Fruit fly (Drosophila melanogaster) whole organism, embryonic: ENCODE data around the gene zen2.

Experiments
- Atf-2 ChIP-seq: fragments of 200-800 bp; sonication (Bioruptor generic); optimal IDR thresholded peaks from 2 replicates; lab custom pipeline; 2016; ENCODE audit warnings: missing biosample characterization, missing genetic modification characterization
- Blimp-1 ChIP-seq: fragments of 200-800 bp; sonication (Bioruptor generic); optimal IDR thresholded peaks from 3 replicates; lab custom pipeline; 2018; ENCODE audit warnings: missing biosample characterization, missing genetic modification characterization, mild to moderate bottlenecking, moderate library complexity, missing genetic modification reagents
- CG12659 ChIP-seq: fragments of 200-800 bp; sonication (Bioruptor generic); optimal IDR thresholded peaks from 3 replicates; lab custom pipeline; 2017; ENCODE audit warnings: mild to moderate bottlenecking, missing biosample characterization, missing genetic modification reagents, missing genetic modification characterization
- CG13424 ChIP-seq: fragments of 200-800 bp; sonication (Bioruptor generic); optimal IDR thresholded peaks from 2 replicates; lab custom pipeline; 2019; ENCODE audit warnings: missing biosample characterization, mild to moderate bottlenecking, missing genetic modification characterization, moderate library complexity
- CG14710 ChIP-seq: fragments of 200-800 bp; sonication (Bioruptor generic); optimal IDR thresholded peaks from 3 replicates; lab custom pipeline; 2019; ENCODE audit warnings: missing biosample characterization, mild to moderate bottlenecking, missing genetic modification characterization, moderate library complexity
- CG15269 ChIP-seq: fragments of 200-800 bp; sonication (Bioruptor generic); optimal IDR thresholded peaks from 2 replicates; lab custom pipeline; 2018; ENCODE audit warnings: missing biosample characterization, mild to moderate bottlenecking, missing genetic modification characterization, moderate library complexity
- CG15696 ChIP-seq: fragments of 200-800 bp; sonication (Bioruptor generic); optimal IDR thresholded peaks from 2 replicates; lab custom pipeline; 2019; ENCODE audit warnings: missing biosample characterization, mild to moderate bottlenecking, missing genetic modification characterization, moderate library complexity
- CG16815 ChIP-seq: fragments of 200-800 bp; sonication (Bioruptor generic); optimal IDR thresholded peaks from 3 replicates; lab custom pipeline; 2017; ENCODE audit warnings: missing biosample characterization, mild to moderate bottlenecking, missing genetic modification characterization
- CG17385 ChIP-seq: fragments of 200-800 bp; sonication (Bioruptor generic); optimal IDR thresholded peaks from 3 replicates; lab custom pipeline; 2018; ENCODE audit warnings: missing biosample characterization, mild to moderate bottlenecking, missing genetic modification characterization
- CG18011 ChIP-seq: fragments of 200-800 bp; sonication (Bioruptor generic); optimal IDR thresholded peaks from 2 replicates; lab custom pipeline; 2017; ENCODE audit warnings: missing biosample characterization, missing genetic modification characterization, mild to moderate bottlenecking, moderate library complexity, missing genotype
- CG18619 ChIP-seq: fragments of 200-800 bp; sonication (Bioruptor generic); optimal IDR thresholded peaks from 3 replicates; lab custom pipeline; 2017; ENCODE audit warnings: missing biosample characterization, mild to moderate bottlenecking, missing genetic modification characterization
- CG18764 ChIP-seq: fragments of 200-800 bp; sonication (Bioruptor generic); optimal IDR thresholded peaks from 3 replicates; lab custom pipeline; 2016; ENCODE audit warnings: missing biosample characterization, missing genetic modification characterization
- CG30020 ChIP-seq: fragments of 200-800 bp; optimal IDR thresholded peaks from 2 replicates; lab custom pipeline; 2019; ENCODE audit warnings: missing biosample characterization, mild to moderate bottlenecking, missing genetic modification characterization, moderate library complexity
- CG31388 ChIP-seq: fragments of 200-800 bp; sonication (Bioruptor generic); optimal IDR thresholded peaks from 2 replicates; lab custom pipeline; 2016; ENCODE audit warnings: missing biosample characterization, missing genetic modification characterization
- CG31441 ChIP-seq: fragments of 200-800 bp; sonication (Bioruptor generic); IDR thresholded peaks from 2 replicates; pipeline ENCODE4 v1.3.6; 2022; ENCODE audit warnings: missing biosample characterization, missing genetic modification characterization
- CG4282 ChIP-seq: fragments of 200-800 bp; sonication (Bioruptor generic); optimal IDR thresholded peaks from 2 replicates; lab custom pipeline; 2016; ENCODE audit warnings: missing biosample characterization, missing genetic modification characterization
- CG4820 ChIP-seq: fragments of 200-800 bp; sonication (Bioruptor generic); optimal IDR thresholded peaks from 3 replicates; lab custom pipeline; 2016; ENCODE audit warnings: missing biosample characterization, missing genetic modification characterization
- D19A ChIP-seq: fragments of 200-800 bp; optimal IDR thresholded peaks from 3 replicates; lab custom pipeline; 2019; ENCODE audit warnings: missing biosample characterization, mild to moderate bottlenecking, missing genetic modification characterization, moderate library complexity
- Hmr ChIP-seq: fragments of 200-800 bp; sonication (Bioruptor generic); optimal IDR thresholded peaks from 3 replicates; lab custom pipeline; 2017; ENCODE audit warnings: mild to moderate bottlenecking, missing biosample characterization, missing genetic modification reagents, missing genetic modification characterization
- Med ChIP-seq: fragments of 200-800 bp; sonication (Bioruptor generic); peaks from one replicate; lab custom pipeline; 2016; ENCODE audit warnings: missing biosample characterization, missing genetic modification characterization, mild to moderate bottlenecking, inconsistent platforms, moderate library complexity
- Mes4 ChIP-seq: fragments of 200-800 bp; sonication (Bioruptor generic); optimal IDR thresholded peaks from 2 replicates; lab custom pipeline; 2016; ENCODE audit warnings: missing biosample characterization, missing genetic modification characterization
- Oli ChIP-seq: fragments of 200-800 bp; sonication (Bioruptor generic); optimal IDR thresholded peaks from 2 replicates; lab custom pipeline; 2018; ENCODE audit warnings: missing biosample characterization, mild to moderate bottlenecking, missing genetic modification characterization, moderate library complexity
- PHDP ChIP-seq: fragments of 200-800 bp; sonication (Bioruptor generic); optimal IDR thresholded peaks from 3 replicates; lab custom pipeline; 2018; ENCODE audit warnings: missing biosample characterization, mild to moderate bottlenecking, missing genetic modification characterization, moderate library complexity
- Sox102F ChIP-seq: fragments of 200-800 bp; sonication (Bioruptor generic); optimal IDR thresholded peaks from 2 replicates; lab custom pipeline; 2018; ENCODE audit warnings: missing biosample characterization, mild to moderate bottlenecking, missing genetic modification characterization, moderate library complexity
- Spps ChIP-seq: fragments of 200-800 bp; sonication (Bioruptor generic); optimal IDR thresholded peaks from 2 replicates; lab custom pipeline; 2018; ENCODE audit warnings: missing biosample characterization, mild to moderate bottlenecking, missing genetic modification characterization
- Stat92E ChIP-seq, 3 experiments: fragments of >200 bp in 2 of 3; fragments of 200-800 bp in 1 of 3; sonication (Bioruptor generic) in 1 of 3; optimal IDR thresholded peaks; 2 replicates each; lab custom pipeline; 2017 to 2019; ENCODE audit warnings: missing biosample characterization in 3 of 3, missing genetic modification characterization in 3 of 3, mild to moderate bottlenecking in 1 of 3, moderate library complexity in 1 of 3
- abd-A ChIP-seq: fragments of 200-800 bp; sonication (Bioruptor generic); optimal IDR thresholded peaks from 3 replicates; lab custom pipeline; 2019; ENCODE audit warnings: missing biosample characterization, mild to moderate bottlenecking, missing genetic modification characterization, moderate library complexity
- ap ChIP-seq: fragments of 200-800 bp; sonication (Bioruptor generic); IDR thresholded peaks from 2 replicates; pipeline ENCODE4 v1.3.6; 2022; ENCODE audit warnings: missing biosample characterization, missing genetic modification characterization
- ase ChIP-seq: fragments of 200-800 bp; sonication (Bioruptor generic); IDR thresholded peaks from 3 replicates; pipeline ENCODE4 v1.3.6; 2022; ENCODE audit warnings: missing biosample characterization, missing genetic modification characterization
- bowl ChIP-seq: fragments of 200-800 bp; sonication (Bioruptor generic); IDR thresholded peaks from 2 replicates; pipeline ENCODE4 v1.3.6; 2022; ENCODE audit warnings: missing biosample characterization, missing genetic modification characterization
- corto ChIP-seq: fragments of 200-800 bp; sonication (Bioruptor generic); optimal IDR thresholded peaks from 2 replicates; lab custom pipeline; 2016; ENCODE audit warnings: missing biosample characterization, mild to moderate bottlenecking, missing genetic modification characterization, moderate library complexity
- crol ChIP-seq: fragments of 200-800 bp; sonication (Bioruptor generic); IDR thresholded peaks from 2 replicates; pipeline ENCODE4 v1.3.6; 2022; ENCODE audit warnings: missing biosample characterization, missing genetic modification characterization
- dpn ChIP-seq, 2 experiments: fragments of 200-800 bp; sonication (Bioruptor generic); optimal IDR thresholded peaks; 3 replicates each; lab custom pipeline; 2016; ENCODE audit warnings: missing biosample characterization in 2 of 2, missing genetic modification characterization in 2 of 2
- fd3F ChIP-seq: fragments of 200-800 bp; sonication (Bioruptor generic); optimal IDR thresholded peaks from 2 replicates; lab custom pipeline; 2018; ENCODE audit warnings: missing biosample characterization, mild to moderate bottlenecking, missing genetic modification characterization, moderate library complexity
- fd96Cb ChIP-seq: fragments of 200-800 bp; sonication (Bioruptor generic); optimal IDR thresholded peaks from 2 replicates; lab custom pipeline; 2018; ENCODE audit warnings: missing biosample characterization, mild to moderate bottlenecking, missing genetic modification characterization, moderate library complexity
- gcm2 ChIP-seq: fragments of 200-800 bp; sonication (Bioruptor generic); optimal IDR thresholded peaks from 2 replicates; lab custom pipeline; 2016; ENCODE audit warnings: missing biosample characterization, missing genetic modification characterization
- grau ChIP-seq: fragments of 200-800 bp; optimal IDR thresholded peaks from 3 replicates; lab custom pipeline; 2019; ENCODE audit warnings: missing biosample characterization, mild to moderate bottlenecking, missing genetic modification characterization, moderate library complexity
- gro ChIP-seq: fragments of 200-800 bp; sonication (Bioruptor generic); optimal IDR thresholded peaks from 2 replicates; lab custom pipeline; 2016; ENCODE audit warnings: missing biosample characterization, missing genetic modification characterization
- gt ChIP-seq: fragments of 200-800 bp; sonication (Bioruptor generic); IDR thresholded peaks from 2 replicates; pipeline ENCODE4 v1.3.6; 2022; ENCODE audit warnings: missing biosample characterization, missing genetic modification characterization
- hth ChIP-seq: fragments of >200 bp; optimal IDR thresholded peaks from 2 replicates; lab custom pipeline; 2017; ENCODE audit warnings: inconsistent platforms
- lbe ChIP-seq: fragments of 200-800 bp; sonication (Bioruptor generic); optimal IDR thresholded peaks from 2 replicates; lab custom pipeline; 2016; ENCODE audit warnings: missing biosample characterization, mild to moderate bottlenecking, missing genetic modification characterization
- odd ChIP-seq: fragments of 200-800 bp; sonication (Bioruptor generic); optimal IDR thresholded peaks from 2 replicates; lab custom pipeline; 2017; ENCODE audit warnings: missing biosample characterization, mild to moderate bottlenecking, missing genetic modification characterization
- sens ChIP-seq: fragments of 200-800 bp; sonication (Bioruptor generic); peaks from one replicate; lab custom pipeline; 2016; ENCODE audit warnings: missing biosample characterization, missing genetic modification characterization
- tgo ChIP-seq: fragments of 200-800 bp; sonication (Bioruptor generic); IDR thresholded peaks from 3 replicates; pipeline ENCODE4 v1.3.6; 2022; ENCODE audit warnings: missing biosample characterization, missing genetic modification characterization
- tio ChIP-seq: fragments of 200-800 bp; sonication (Bioruptor generic); optimal IDR thresholded peaks from 2 replicates; lab custom pipeline; 2017; ENCODE audit warnings: missing biosample characterization, missing genetic modification characterization, inconsistent platforms
- twi ChIP-seq: fragments of 200-800 bp; optimal IDR thresholded peaks from 2 replicates; lab custom pipeline; 2019; ENCODE audit warnings: missing biosample characterization, mild to moderate bottlenecking, missing genetic modification characterization, moderate library complexity
- unpg ChIP-seq: fragments of 200-800 bp; sonication (Bioruptor generic); optimal IDR thresholded peaks from 3 replicates; lab custom pipeline; 2018; ENCODE audit warnings: missing biosample characterization, mild to moderate bottlenecking, missing genetic modification characterization, moderate library complexity
- zf30C ChIP-seq: fragments of 200-800 bp; sonication (Bioruptor generic); optimal IDR thresholded peaks from 3 replicates; lab custom pipeline; 2018; ENCODE audit warnings: missing biosample characterization, mild to moderate bottlenecking, missing genetic modification characterization

Gene zen2

DNA sequence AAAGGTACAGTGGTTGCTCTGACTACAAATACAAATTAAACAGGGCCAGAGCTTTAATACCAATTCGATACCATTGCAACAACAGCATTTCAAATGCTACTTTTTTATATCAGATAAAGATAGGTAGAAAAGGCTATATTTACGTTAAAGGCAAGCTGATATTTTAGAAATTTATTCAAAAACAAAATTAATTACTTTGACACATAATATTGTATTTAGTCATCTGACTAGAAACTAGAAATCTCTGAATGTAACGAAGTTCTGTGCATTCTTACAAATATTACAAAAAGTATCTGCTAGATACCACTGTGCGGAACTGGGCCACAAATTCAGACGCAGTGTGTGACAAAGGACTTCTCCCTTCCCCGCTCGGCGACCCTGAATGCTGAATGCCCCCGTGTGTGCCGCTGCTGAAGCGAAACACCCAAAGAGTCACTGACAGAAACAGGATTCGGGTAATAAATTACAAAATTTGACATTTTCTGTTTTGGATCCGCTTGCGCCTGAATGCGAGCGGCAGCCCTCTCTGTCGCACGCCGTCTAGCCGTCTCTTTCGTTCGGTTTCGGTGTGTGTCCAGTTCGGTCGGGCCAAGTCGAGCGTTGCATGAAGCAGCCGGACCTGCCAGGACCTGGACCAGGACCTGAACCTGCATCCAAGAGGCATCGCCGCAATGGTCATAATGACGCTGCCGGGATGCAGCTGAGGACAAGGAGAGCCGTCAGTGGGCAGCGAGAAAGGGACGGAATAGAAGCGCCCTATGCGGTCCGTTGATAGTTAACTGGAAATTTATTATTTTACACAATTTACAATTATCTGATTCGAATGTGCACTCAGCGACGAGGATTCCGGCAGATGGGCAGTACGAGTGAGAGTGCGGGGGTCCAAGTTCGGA is 17.1 kb upstream of the zen2 start (continued):
- TF ChIP-seq crol (GFP tag; lab: Robert Waterston, UW) = peak; percentile 84
- TF ChIP-seq sens (GFP tag; lab: Kevin White, UChicago) = peak; percentile 81
- TF ChIP-seq CG17385 = peak; percentile 55
- peak; percentile 62 for TF ChIP-seq CG15696 (tag; lab: Kevin White, UChicago)
- no peak for TF ChIP-seq bowl (GFP tag; lab: Robert Waterston, UW)
- peak; percentile 28 for TF ChIP-seq Sox102F (GFP tag; lab: Kevin White, UChicago)
- no peak for TF ChIP-seq ap (GFP tag; lab: Robert Waterston, UW)
- peak; percentile 10 for TF ChIP-seq Spps (tag; lab: Kevin White, UChicago)
- TF ChIP-seq Stat92E (GFP tag; optimal IDR thresholded peaks at IDR 0.05; lab: Kevin White, UChicago) = no peak
- peak; percentile 15 for TF ChIP-seq CG12659
- TF ChIP-seq dpn (GFP tag; optimal IDR thresholded peaks at IDR 0.05; lab: Kevin White, UChicago) = peak in 1 of 2 experiments; percentile 30
- TF ChIP-seq lbe (GFP tag; lab: Kevin White, UChicago) = no peak
- TF ChIP-seq CG18011 = no peak
- TF ChIP-seq CG15269 (tag; lab: Kevin White, UChicago) = peak; percentile 39
- TF ChIP-seq tgo (GFP tag; lab: Robert Waterston, UW) = no peak
- peak; percentile 68 for TF ChIP-seq zf30C (GFP tag; lab: Kevin White, UChicago)
- peak; percentile 2 for TF ChIP-seq CG30020 (tag; lab: Kevin White, UChicago)
- TF ChIP-seq CG18764 = no peak
- TF ChIP-seq CG16815 (GFP tag; lab: Kevin White, UChicago) = peak; percentile 28
- no peak for TF ChIP-seq fd3F (GFP tag; lab: Kevin White, UChicago)
- peak; percentile 56 for TF ChIP-seq tio (GFP tag; lab: Kevin White, UChicago)
- TF ChIP-seq CG31388 (GFP tag; lab: Kevin White, UChicago) = peak; percentile 8
- TF ChIP-seq CG13424 (tag; lab: Kevin White, UChicago) = peak; percentile 55
- peak; percentile 43 for TF ChIP-seq PHDP
- TF ChIP-seq CG4820 = peak; percentile 51
- TF ChIP-seq Atf-2 = peak; percentile 1
- peak; percentile 43 for TF ChIP-seq CG4282 (GFP tag; lab: Kevin White, UChicago)
- peak; percentile 44 for TF ChIP-seq fd96Cb
- no peak for TF ChIP-seq gcm2 (GFP tag; lab: Kevin White, UChicago)
- no peak for TF ChIP-seq gro (GFP tag; lab: Kevin White, UChicago)
- TF ChIP-seq grau (tag; lab: Kevin White, UChicago) = peak; percentile 62
- TF ChIP-seq gt (GFP tag; lab: Robert Waterston, UW) = no peak
- no peak for TF ChIP-seq corto (GFP tag; lab: Kevin White, UChicago)
- no peak for TF ChIP-seq hth (lab: Kevin White, UChicago)
- peak; percentile 13 for TF ChIP-seq Mes4 (GFP tag; lab: Kevin White, UChicago)
- peak; percentile 24 for TF ChIP-seq CG18619 (GFP tag; lab: Kevin White, UChicago)
- peak; percentile 41 for TF ChIP-seq odd (GFP tag; lab: Kevin White, UChicago)
- peak; percentile 66 for TF ChIP-seq CG31441 (GFP tag; lab: Robert Waterston, UW)
- TF ChIP-seq Hmr (GFP tag; lab: Kevin White, UChicago) = peak; percentile 21
- peak; percentile 38 for TF ChIP-seq D19A (tag; lab: Kevin White, UChicago)
- TF ChIP-seq Blimp-1 (GFP tag; lab: Kevin White, UChicago) = peak; percentile 29
- peak; percentile 58 for TF ChIP-seq Oli
- TF ChIP-seq CG14710 = peak; percentile 45
- peak; percentile 56 for TF ChIP-seq Med
- peak; percentile 7 for TF ChIP-seq abd-A (tag; lab: Kevin White, UChicago)
- no peak for TF ChIP-seq ase (GFP tag; lab: Robert Waterston, UW)
- TF ChIP-seq unpg (GFP tag; lab: Kevin White, UChicago) = peak; percentile 14
- peak; percentile 65 for TF ChIP-seq twi
